Worm (Caenorhabditis elegans) whole organism, late embryonic: ENCODE results near the gene fipr-6.

ENCODE experiments used
- C08G9.2 ChIP-seq: sonication (generic microtip); optimal IDR thresholded peaks from 2 replicates; lab custom pipeline; 2016; ENCODE audit warnings: mild to moderate bottlenecking, missing genetic modification characterization, moderate library complexity, missing compliant biosample characterization
- K02D7.2 ChIP-seq: sonication (generic microtip); optimal IDR thresholded peaks from 2 replicates; lab custom pipeline; 2017; ENCODE audit warnings: mild to moderate bottlenecking, missing genetic modification characterization, missing compliant biosample characterization
- K09A11.1 ChIP-seq: sonication (generic microtip); optimal IDR thresholded peaks from 2 replicates; lab custom pipeline; 2017; ENCODE audit warnings: antibody characterized with exemption, mild to moderate bottlenecking, missing genetic modification characterization, missing compliant biosample characterization; ENCODE audit not compliant: insufficient read depth
- ceh-14 ChIP-seq: sonication (generic microtip); optimal IDR thresholded peaks from 2 replicates; lab custom pipeline; 2016; ENCODE audit warnings: missing genotype, missing genetic modification characterization, missing compliant biosample characterization
- ceh-19 ChIP-seq: fragments of 200-800 bp; sonication (Bioruptor generic); optimal IDR thresholded peaks from 2 replicates; lab custom pipeline; 2018; ENCODE audit warnings: mild to moderate bottlenecking, missing genetic modification characterization, missing compliant biosample characterization
- ceh-31 ChIP-seq: sonication (generic microtip); optimal IDR thresholded peaks from 2 replicates; lab custom pipeline; 2016; ENCODE audit warnings: missing genetic modification characterization, missing compliant biosample characterization
- ceh-45 ChIP-seq: fragments of 200-800 bp; sonication (Bioruptor generic); IDR thresholded peaks from 2 replicates; pipeline ENCODE4 v1.3.6; 2022; ENCODE audit warnings: missing genetic modification reagents, missing genetic modification characterization, missing compliant biosample characterization
- ceh-48 ChIP-seq: sonication (generic microtip); optimal IDR thresholded peaks from 2 replicates; lab custom pipeline; 2016; ENCODE audit warnings: missing genetic modification characterization, inconsistent platforms, missing compliant biosample characterization
- ceh-9 ChIP-seq: sonication (generic microtip); optimal IDR thresholded peaks from 2 replicates; lab custom pipeline; 2016; ENCODE audit warnings: mild to moderate bottlenecking, missing genetic modification characterization, inconsistent platforms, missing compliant biosample characterization
- che-1 ChIP-seq: sonication (generic microtip); optimal IDR thresholded peaks from 2 replicates; lab custom pipeline; 2016; ENCODE audit warnings: mild to moderate bottlenecking, missing genetic modification characterization, missing compliant biosample characterization
- eyg-1 ChIP-seq: sonication (generic microtip); optimal IDR thresholded peaks from 2 replicates; lab custom pipeline; 2016; ENCODE audit warnings: missing genotype, missing genetic modification characterization, missing compliant biosample characterization
- fax-1 ChIP-seq: sonication (generic microtip); optimal IDR thresholded peaks from 2 replicates; lab custom pipeline; 2016; ENCODE audit warnings: missing genotype, missing genetic modification characterization, missing compliant biosample characterization
- fkh-10 ChIP-seq: fragments of 150-350 bp; optimal IDR thresholded peaks from 2 replicates; lab custom pipeline; 2014; ENCODE audit warnings: missing biosample characterization, missing genetic modification reagents, missing genetic modification characterization
- hlh-15 ChIP-seq: sonication (generic microtip); optimal IDR thresholded peaks from 2 replicates; lab custom pipeline; 2016; ENCODE audit warnings: missing genetic modification characterization, missing compliant biosample characterization
- hlh-30 ChIP-seq: sonication (generic microtip); optimal IDR thresholded peaks from 2 replicates; lab custom pipeline; 2017; ENCODE audit warnings: antibody characterized with exemption, missing genetic modification characterization, missing compliant biosample characterization; ENCODE audit not compliant: insufficient read depth
- hlh-8 ChIP-seq: sonication (generic microtip); optimal IDR thresholded peaks from 2 replicates; lab custom pipeline; 2016; ENCODE audit warnings: missing genotype, missing genetic modification characterization, missing compliant biosample characterization
- lim-6 ChIP-seq: sonication (generic microtip); optimal IDR thresholded peaks from 2 replicates; lab custom pipeline; 2016; ENCODE audit warnings: missing genetic modification characterization, missing compliant biosample characterization
- nfya-1 ChIP-seq: sonication (generic microtip); optimal IDR thresholded peaks from 2 replicates; lab custom pipeline; 2017; ENCODE audit warnings: missing genetic modification characterization, mild to moderate bottlenecking, missing compliant biosample characterization, antibody characterized with exemption, moderate library complexity
- nhr-232 ChIP-seq: sonication (generic microtip); optimal IDR thresholded peaks from 2 replicates; lab custom pipeline; 2016; ENCODE audit warnings: missing genetic modification characterization, missing compliant biosample characterization
- pat-9 ChIP-seq: fragments of 200-800 bp; sonication (Bioruptor generic); optimal IDR thresholded peaks from 2 replicates; lab custom pipeline; 2018; ENCODE audit warnings: mild to moderate bottlenecking, missing genetic modification characterization, moderate library complexity, missing compliant biosample characterization
- pha-4 ChIP-seq: fragments of 150-350 bp; optimal IDR thresholded peaks from 2 replicates; lab custom pipeline; 2018; ENCODE audit warnings: missing biosample characterization, missing genetic modification reagents, missing genetic modification characterization
- pqm-1 ChIP-seq: sonication (generic microtip); optimal IDR thresholded peaks from 2 replicates; lab custom pipeline; 2016; ENCODE audit warnings: missing genetic modification characterization, missing compliant biosample characterization
- pros-1 ChIP-seq: fragments of 150-350 bp; optimal IDR thresholded peaks from 2 replicates; lab custom pipeline; 2014; ENCODE audit warnings: missing biosample characterization, missing genetic modification reagents, missing genetic modification characterization
- rnt-1 ChIP-seq: sonication (generic microtip); optimal IDR thresholded peaks from 2 replicates; lab custom pipeline; 2016; ENCODE audit warnings: missing genetic modification characterization, missing compliant biosample characterization
- sdc-2 ChIP-seq: sonication (generic microtip); optimal IDR thresholded peaks from 2 replicates; lab custom pipeline; 2016; ENCODE audit warnings: missing genotype, missing genetic modification characterization, missing compliant biosample characterization
- sox-2 ChIP-seq: fragments of 200-800 bp; sonication (Bioruptor generic); IDR thresholded peaks from 2 replicates; pipeline ENCODE4 v1.3.6; 2022; ENCODE audit warnings: missing genetic modification reagents, missing genetic modification characterization, missing compliant biosample characterization
- sox-4 ChIP-seq: sonication (generic microtip); optimal IDR thresholded peaks from 2 replicates; lab custom pipeline; 2017; ENCODE audit warnings: mild to moderate bottlenecking, missing genetic modification characterization, inconsistent platforms, missing compliant biosample characterization
- tbx-2 ChIP-seq: sonication (generic microtip); optimal IDR thresholded peaks from 2 replicates; lab custom pipeline; 2016; ENCODE audit warnings: missing genetic modification characterization, missing compliant biosample characterization
- tbx-7 ChIP-seq: sonication (generic microtip); optimal IDR thresholded peaks from 2 replicates; lab custom pipeline; 2016; ENCODE audit warnings: missing genotype, missing genetic modification characterization, missing compliant biosample characterization
- unc-42 ChIP-seq: sonication (generic microtip); optimal IDR thresholded peaks from 2 replicates; lab custom pipeline; 2016; ENCODE audit warnings: missing genotype, missing genetic modification characterization, missing compliant biosample characterization

fipr-6 gene

ce11 chrV:10246443-10246885 lies 15.4 kb downstream of the fipr-6 start:
- TF ChIP-seq hlh-30 (tag; lab: Kevin White, UChicago), result peak; percentile 2
- peak; percentile 17 for TF ChIP-seq unc-42 (tag; lab: Kevin White, UChicago)
- TF ChIP-seq nfya-1 (tag; lab: Kevin White, UChicago), result no peak
- no peak for TF ChIP-seq K09A11.1 (tag; lab: Kevin White, UChicago)
- TF ChIP-seq ceh-31 (tag; lab: Kevin White, UChicago), result no peak

- TF ChIP-seq pqm-1, result no peak
- TF ChIP-seq pha-4 (tag; lab: Kevin White, UChicago), result no peak
- TF ChIP-seq ceh-45, result no peak
These were observed 15.9 kb downstream of the fipr-6 start for ce11 chrV:10246967-10247366.

ce11 chrV:10247673-10248239 lies 16.7 kb downstream of the fipr-6 start:
- TF ChIP-seq hlh-30 (tag; lab: Kevin White, UChicago) (no peak), hlh-15 (no peak), eyg-1 (no peak)
- TF ChIP-seq, all 69 proteins: peak for 0

ce11 chrV:10248255-10248979 lies 17.4 kb downstream of the fipr-6 start, which contains the start of gene akt-1:
Gene akt-1, plus strand, starts transcription at chrV:10248905.
- no peak for TF ChIP-seq pqm-1
- TF ChIP-seq ceh-9, result no peak
- TF ChIP-seq sdc-2 (tag; lab: Kevin White, UChicago), result no peak
- TF ChIP-seq lim-6 (tag; lab: Kevin White, UChicago), result no peak
- no peak for TF ChIP-seq ceh-19 (GFP tag; lab: Kevin White, UChicago)
- TF ChIP-seq rnt-1 (tag; lab: Kevin White, UChicago), result no peak
- no peak for TF ChIP-seq tbx-2 (tag; lab: Kevin White, UChicago)
- no peak for TF ChIP-seq hlh-8 (tag; lab: Kevin White, UChicago)
- no peak for TF ChIP-seq che-1 (tag; lab: Kevin White, UChicago)

ce11 chrV:10249515-10249914 lies 18.5 kb downstream of the fipr-6 start:
- TF ChIP-seq ceh-14 (tag; lab: Kevin White, UChicago) (no peak), nfya-1 (tag; lab: Kevin White, UChicago) (no peak), sox-2 (no peak), pha-4 (tag; lab: Kevin White, UChicago) (no peak), fkh-10 (no peak), eyg-1 (no peak), ceh-48 (tag; lab: Kevin White, UChicago) (no peak), C08G9.2 (tag; lab: Kevin White, UChicago) (no peak), fax-1 (no peak), rnt-1 (tag; lab: Kevin White, UChicago) (no peak), sox-4 (tag; lab: Kevin White, UChicago) (no peak), hlh-30 (tag; lab: Kevin White, UChicago) (no peak), K09A11.1 (tag; lab: Kevin White, UChicago) (no peak), pat-9 (tag; lab: Kevin White, UChicago) (no peak), tbx-7 (tag; lab: Kevin White, UChicago) (no peak), nhr-232 (tag; lab: Kevin White, UChicago) (no peak), pros-1 (tag; lab: Kevin White, UChicago) (no peak), K02D7.2 (tag; lab: Kevin White, UChicago) (no peak)
- TF ChIP-seq, all 69 proteins: peak for 0
